ENCODE assay signal across 5 fruit fly cellular contexts in genomic region chr2L:4282681-4283343, dm6.
TF ChIP-seq lines count a peak whose summit lies in the region.

Gene tutl, plus strand, starts transcription at chr2L:4283148.

- peak; percentile 16 for TF ChIP-seq CTCF in whole organism, embryonic (GFP tag; optimal IDR thresholded peaks at IDR 0.05; lab: Kevin White, UChicago)

TF ChIP-seq in whole organism, 6 proteins besides CTCF, POLR2A, EP300 and RAD21:
- TF ChIP-seq pan (optimal IDR thresholded peaks at IDR 0.05; lab: Kevin White, UChicago) (no peak), Dll (optimal IDR thresholded peaks at IDR 0.05; lab: Kevin White, UChicago) (peak; percentile 51), EcR (GFP tag; optimal IDR thresholded peaks at IDR 0.05; lab: Kevin White, UChicago) (peak in 1 of 2 experiments; percentile 46)

TF ChIP-seq in whole organism, embryonic, 481 proteins besides CTCF, POLR2A, EP300 and RAD21 (continues in another document):
- TF ChIP-seq ci (GFP tag; IDR thresholded peaks at IDR 0.05; lab: Robert Waterston, UW) = peak; percentile 83
- peak; percentile 61 for TF ChIP-seq toy (GFP tag; IDR thresholded peaks at IDR 0.05; lab: Robert Waterston, UW)
- TF ChIP-seq pb (GFP tag; optimal IDR thresholded peaks at IDR 0.05; lab: Kevin White, UChicago) = peak; percentile 81
- TF ChIP-seq CG9727 (GFP tag; optimal IDR thresholded peaks at IDR 0.05; lab: Kevin White, UChicago) = peak; percentile 87
- TF ChIP-seq Dll (GFP tag; IDR thresholded peaks at IDR 0.05; lab: Robert Waterston, UW; ENCODE audit: partially characterized antibody) = peak; percentile 17; the same call in 1 of the 4 replicates
- no peak for TF ChIP-seq grn (GFP tag; optimal IDR thresholded peaks at IDR 0.05; lab: Kevin White, UChicago)
- peak; percentile 78 for TF ChIP-seq Sox102F (GFP tag; optimal IDR thresholded peaks at IDR 0.05; lab: Kevin White, UChicago)
- TF ChIP-seq CG10431 (GFP tag; optimal IDR thresholded peaks at IDR 0.05; lab: Kevin White, UChicago) = no peak
- TF ChIP-seq ERR (GFP tag; optimal IDR thresholded peaks at IDR 0.05; lab: Kevin White, UChicago) = peak; percentile 70
- TF ChIP-seq Taf1 (GFP tag; IDR thresholded peaks at IDR 0.05; lab: Robert Waterston, UW) = peak; percentile 51; the same call in 1 of the 2 replicates
- peak; percentile 51 for TF ChIP-seq Mad (GFP tag; optimal IDR thresholded peaks at IDR 0.05; lab: Kevin White, UChicago)
- TF ChIP-seq NFAT (GFP tag; IDR thresholded peaks at IDR 0.05; lab: Robert Waterston, UW) = peak; percentile 73
- peak; percentile 82 for TF ChIP-seq CG18619 (GFP tag; optimal IDR thresholded peaks at IDR 0.05; lab: Kevin White, UChicago)
- peak; percentile 96 to 99 for TF ChIP-seq Trl (optimal IDR thresholded peaks at IDR 0.05; lab: Kevin White, UChicago)
- peak; percentile 89 for TF ChIP-seq Trl (GFP tag; optimal IDR thresholded peaks at IDR 0.05; lab: Kevin White, UChicago)
- TF ChIP-seq CG10209 (GFP tag; optimal IDR thresholded peaks at IDR 0.05; lab: Kevin White, UChicago) = peak; percentile 81
- peak; percentile 83 for TF ChIP-seq CG8478 (optimal IDR thresholded peaks at IDR 0.05; lab: Kevin White, UChicago)
- peak; percentile 78 for TF ChIP-seq sob (GFP tag; IDR thresholded peaks at IDR 0.05; lab: Robert Waterston, UW)
- peak; percentile 87 for TF ChIP-seq pnt (GFP tag; optimal IDR thresholded peaks at IDR 0.05; lab: Kevin White, UChicago)
- peak; percentile 82 for TF ChIP-seq CG4404 (GFP tag; IDR thresholded peaks at IDR 0.05; lab: Robert Waterston, UW)
- peak; percentile 80 for TF ChIP-seq Rx (GFP tag; IDR thresholded peaks at IDR 0.05; lab: Robert Waterston, UW)

TF ChIP-seq in whole organism, prepupa, 60 proteins besides CTCF, POLR2A, EP300 and RAD21 (continues in another document):
- TF ChIP-seq dac (GFP tag; optimal IDR thresholded peaks at IDR 0.05; lab: Kevin White, UChicago) (peak; percentile 41), vri (GFP tag; optimal IDR thresholded peaks at IDR 0.05; lab: Kevin White, UChicago) (peak; percentile 93), CG8119 (GFP tag; IDR thresholded peaks at IDR 0.05; lab: Robert Waterston, UW) (peak; percentile 80), fd85E (GFP tag; optimal IDR thresholded peaks at IDR 0.05; lab: Kevin White, UChicago) (peak; percentile 84), CG11762 (GFP tag; optimal IDR thresholded peaks at IDR 0.05; lab: Kevin White, UChicago; ENCODE audit: insufficient read depth) (peak; percentile 90), CG8632 (GFP tag; optimal IDR thresholded peaks at IDR 0.05; lab: Kevin White, UChicago) (peak; percentile 88), CG6808 (GFP tag; optimal IDR thresholded peaks at IDR 0.05; lab: Kevin White, UChicago) (peak; percentile 88), CG6854 (GFP tag; optimal IDR thresholded peaks at IDR 0.05; lab: Kevin White, UChicago) (peak; percentile 83), CG6276 (GFP tag; optimal IDR thresholded peaks at IDR 0.05; lab: Kevin White, UChicago) (peak; percentile 48), cyc (GFP tag; optimal IDR thresholded peaks at IDR 0.05; lab: Kevin White, UChicago) (peak; percentile 96), CG6792 (GFP tag; optimal IDR thresholded peaks at IDR 0.05; lab: Kevin White, UChicago) (peak; percentile 94), ss (GFP tag; optimal IDR thresholded peaks at IDR 0.05; lab: Kevin White, UChicago) (peak; percentile 85 to 87), lz (GFP tag; optimal IDR thresholded peaks at IDR 0.05; lab: Kevin White, UChicago) (peak; percentile 96), Hr38 (GFP tag; optimal IDR thresholded peaks at IDR 0.05; lab: Kevin White, UChicago) (no peak), fd59A (GFP tag; optimal IDR thresholded peaks at IDR 0.05; lab: Kevin White, UChicago) (peak; percentile 85), CG9139 (GFP tag; optimal IDR thresholded peaks at IDR 0.05; lab: Kevin White, UChicago) (peak; percentile 64), Smox (GFP tag; optimal IDR thresholded peaks at IDR 0.05; lab: Kevin White, UChicago) (peak; percentile 96), Ets21C (GFP tag; optimal IDR thresholded peaks at IDR 0.05; lab: Kevin White, UChicago) (peak; percentile 92), CG31627 (GFP tag; optimal IDR thresholded peaks at IDR 0.05; lab: Kevin White, UChicago) (peak; percentile 95), salr (GFP tag; optimal IDR thresholded peaks at IDR 0.05; lab: Kevin White, UChicago) (peak; percentile 81 to 82), acj6 (GFP tag; optimal IDR thresholded peaks at IDR 0.05; lab: Kevin White, UChicago) (peak; percentile 95), CG16779 (tag; optimal IDR thresholded peaks at IDR 0.05; lab: Kevin White, UChicago) (peak; percentile 77), Eip78C (GFP tag; lab: Kevin White, UChicago) (peak; percentile 99)

TF ChIP-seq in whole organism, pupa, 21 proteins besides CTCF, POLR2A, EP300 and RAD21:
- peak; percentile 92 for TF ChIP-seq CG14655 (GFP tag; optimal IDR thresholded peaks at IDR 0.05; lab: Kevin White, UChicago)
- TF ChIP-seq Snoo (tag; optimal IDR thresholded peaks at IDR 0.05; lab: Kevin White, UChicago) = peak; percentile 93
- TF ChIP-seq CG34367 (tag; optimal IDR thresholded peaks at IDR 0.05; lab: Kevin White, UChicago) = peak; percentile 86
- peak; percentile 89 for TF ChIP-seq Pif1A (GFP tag; optimal IDR thresholded peaks at IDR 0.05; lab: Kevin White, UChicago)
- peak; percentile 83 for TF ChIP-seq fd96Ca (GFP tag; IDR thresholded peaks at IDR 0.05; lab: Robert Waterston, UW)
- TF ChIP-seq CG17806 (tag; optimal IDR thresholded peaks at IDR 0.05; lab: Kevin White, UChicago) = peak; percentile 92
- peak; percentile 89 for TF ChIP-seq CG13204 (GFP tag; optimal IDR thresholded peaks at IDR 0.05; lab: Kevin White, UChicago)
- peak; percentile 92 for TF ChIP-seq CG9948 (tag; optimal IDR thresholded peaks at IDR 0.05; lab: Kevin White, UChicago)
- 0 out of 2 replicates have a peak, but pooled peaks have one; percentile 19 for TF ChIP-seq CG10348 (GFP tag; IDR thresholded peaks at IDR 0.05; lab: Robert Waterston, UW)
- TF ChIP-seq Pif1B (GFP tag; optimal IDR thresholded peaks at IDR 0.05; lab: Kevin White, UChicago) = peak; percentile 86
- TF ChIP-seq CG12605 (GFP tag; IDR thresholded peaks at IDR 0.05; lab: Robert Waterston, UW) = peak; percentile 69
- TF ChIP-seq CG15710 (tag; optimal IDR thresholded peaks at IDR 0.05; lab: Kevin White, UChicago) = peak; percentile 88
- peak; percentile 81 for TF ChIP-seq CG8301 (tag; optimal IDR thresholded peaks at IDR 0.05; lab: Kevin White, UChicago)
- peak; percentile 71 for TF ChIP-seq rn (GFP tag; IDR thresholded peaks at IDR 0.05; lab: Robert Waterston, UW)
- peak; percentile 83 for TF ChIP-seq D1 (tag; optimal IDR thresholded peaks at IDR 0.05; lab: Kevin White, UChicago)
- TF ChIP-seq CG4496 (GFP tag; IDR thresholded peaks at IDR 0.05; lab: Robert Waterston, UW) = peak; percentile 76
- peak; percentile 43; the same call in 1 of the 2 replicates for TF ChIP-seq CG32121 (GFP tag; IDR thresholded peaks at IDR 0.05; lab: Robert Waterston, UW)
- peak; percentile 88 for TF ChIP-seq gl (tag; optimal IDR thresholded peaks at IDR 0.05; lab: Kevin White, UChicago)
- TF ChIP-seq Ets98B (GFP tag; IDR thresholded peaks at IDR 0.05; lab: Robert Waterston, UW) = peak; percentile 46
- peak; percentile 93 for TF ChIP-seq CG8159 (tag; optimal IDR thresholded peaks at IDR 0.05; lab: Kevin White, UChicago)
- TF ChIP-seq EcR (GFP tag; optimal IDR thresholded peaks at IDR 0.05; lab: Kevin White, UChicago) = peak; percentile 76

TF ChIP-seq in whole organism, wandering third instar larva, 38 proteins besides CTCF, POLR2A, EP300 and RAD21 (continues in another document):
- TF ChIP-seq rgr (GFP tag; optimal IDR thresholded peaks at IDR 0.05; lab: Kevin White, UChicago) (peak; percentile 91), CrebA (GFP tag; optimal IDR thresholded peaks at IDR 0.05; lab: Kevin White, UChicago; ENCODE audit: borderline replicate concordance) (peak; percentile 74), br (GFP tag; optimal IDR thresholded peaks at IDR 0.05; lab: Kevin White, UChicago) (peak; percentile 94), dl (GFP tag; optimal IDR thresholded peaks at IDR 0.05; lab: Kevin White, UChicago; ENCODE audit: insufficient read depth in 1 of 2, partially characterized antibody in 2 of 2) (peak; percentile 77 to 88), N (GFP tag; optimal IDR thresholded peaks at IDR 0.05; lab: Kevin White, UChicago) (no peak), Abd-B (GFP tag; optimal IDR thresholded peaks at IDR 0.05; lab: Kevin White, UChicago) (no peak), psq (GFP tag; optimal IDR thresholded peaks at IDR 0.05; lab: Kevin White, UChicago) (peak; percentile 90), HLH106 (tag; optimal IDR thresholded peaks at IDR 0.05; lab: Kevin White, UChicago) (peak; percentile 91), Hr83 (GFP tag; optimal IDR thresholded peaks at IDR 0.05; lab: Kevin White, UChicago; ENCODE audit: poor library complexity, severe bottlenecking) (peak; percentile 51), Dif (GFP tag; optimal IDR thresholded peaks at IDR 0.05; lab: Kevin White, UChicago; ENCODE audit: partially characterized antibody) (peak; percentile 94), jim (GFP tag; optimal IDR thresholded peaks at IDR 0.05; lab: Kevin White, UChicago) (no peak), Dfd (GFP tag; optimal IDR thresholded peaks at IDR 0.05; lab: Kevin White, UChicago) (no peak), sage (GFP tag; optimal IDR thresholded peaks at IDR 0.05; lab: Kevin White, UChicago) (peak; percentile 87), brk (GFP tag; optimal IDR thresholded peaks at IDR 0.05; lab: Kevin White, UChicago) (peak; percentile 78), tai (GFP tag; optimal IDR thresholded peaks at IDR 0.05; lab: Kevin White, UChicago) (peak; percentile 74), dmrt93B (GFP tag; optimal IDR thresholded peaks at IDR 0.05; lab: Kevin White, UChicago) (peak; percentile 91), Vsx2 (GFP tag; optimal IDR thresholded peaks at IDR 0.05; lab: Kevin White, UChicago; ENCODE audit: partially characterized antibody) (peak; percentile 83), CG9705 (GFP tag; optimal IDR thresholded peaks at IDR 0.05; lab: Kevin White, UChicago) (peak; percentile 68), usp (GFP tag; optimal IDR thresholded peaks at IDR 0.05; lab: Kevin White, UChicago) (no peak), pan (optimal IDR thresholded peaks at IDR 0.05; lab: Kevin White, UChicago) (no peak), Myc (optimal IDR thresholded peaks at IDR 0.05; lab: Kevin White, UChicago) (no peak), h (GFP tag; optimal IDR thresholded peaks at IDR 0.05; lab: Kevin White, UChicago) (peak; percentile 94), lola (GFP tag; optimal IDR thresholded peaks at IDR 0.05; lab: Kevin White, UChicago) (no peak), Rel (GFP tag; optimal IDR thresholded peaks at IDR 0.05; lab: Kevin White, UChicago) (peak; percentile 69), Rel (tag; optimal IDR thresholded peaks at IDR 0.05; lab: Kevin White, UChicago) (peak; percentile 10), foxo (GFP tag; optimal IDR thresholded peaks at IDR 0.05; lab: Kevin White, UChicago) (peak in 1 of 2 experiments; percentile 95), Mio (GFP tag; optimal IDR thresholded peaks at IDR 0.05; lab: Kevin White, UChicago) (peak; percentile 35), dsf (GFP tag; optimal IDR thresholded peaks at IDR 0.05; lab: Kevin White, UChicago; ENCODE audit: borderline replicate concordance) (peak; percentile 38), Hnf4 (GFP tag; optimal IDR thresholded peaks at IDR 0.05; lab: Kevin White, UChicago) (peak; percentile 87)
